Worm (Caenorhabditis elegans) whole organism, L4 larva: ENCODE results near the gene clec-221.

Experiments
- D1046.2 ChIP-seq: fragments of 200-800 bp; sonication (Bioruptor generic); IDR thresholded peaks from 2 replicates; pipeline ENCODE4 v1.3.6; 2022; ENCODE audit warnings: missing genetic modification characterization, missing compliant biosample characterization
- F10B5.3 ChIP-seq: sonication (generic microtip); optimal IDR thresholded peaks from 2 replicates; lab custom pipeline; 2016; ENCODE audit warnings: mild to moderate bottlenecking, missing genetic modification characterization, missing compliant biosample characterization
- F44E2.7 ChIP-seq: fragments of 200-800 bp; sonication (Bioruptor generic); IDR thresholded peaks from 2 replicates; pipeline ENCODE4 v2.1.2; 2022; ENCODE audit warnings: missing genetic modification characterization, missing compliant biosample characterization
- F49E8.2 ChIP-seq: sonication (generic microtip); optimal IDR thresholded peaks from 2 replicates; lab custom pipeline; 2016; ENCODE audit warnings: missing compliant biosample characterization, mild to moderate bottlenecking, missing genetic modification characterization, borderline replicate concordance
- R02D3.7 ChIP-seq: fragments of 150-350 bp; sonication (generic microtip); optimal IDR thresholded peaks from 3 replicates; lab custom pipeline; 2014; ENCODE audit warnings: missing biosample characterization, missing genetic modification characterization
- T20F7.1 ChIP-seq: fragments of 200-800 bp; sonication (Bioruptor generic); optimal IDR thresholded peaks from 2 replicates; lab custom pipeline; 2018; ENCODE audit warnings: mild to moderate bottlenecking, missing genetic modification characterization, missing compliant biosample characterization
- T26A8.4 ChIP-seq: fragments of 200-800 bp; sonication (Bioruptor generic); IDR thresholded peaks from 2 replicates; pipeline ENCODE4 v1.3.6; 2022; ENCODE audit warnings: missing genetic modification characterization, missing compliant biosample characterization
- Y105C5A.15 ChIP-seq: fragments of 200-800 bp; sonication (Bioruptor generic); IDR thresholded peaks from 2 replicates; pipeline ENCODE4 v1.3.6; 2022; ENCODE audit warnings: missing genetic modification characterization, missing compliant biosample characterization
- Y5F2A.4 ChIP-seq: fragments of 200-800 bp; sonication (Bioruptor generic); optimal IDR thresholded peaks from 2 replicates; lab custom pipeline; 2018; ENCODE audit warnings: mild to moderate bottlenecking, missing genetic modification characterization, missing compliant biosample characterization
- Y75B8A.6 ChIP-seq: fragments of 200-800 bp; sonication (Bioruptor generic); IDR thresholded peaks from 2 replicates; pipeline ENCODE4 v1.3.6; 2022; ENCODE audit warnings: missing genetic modification reagents, missing genetic modification characterization, missing compliant biosample characterization
- ZK337.2 ChIP-seq: fragments of 200-800 bp; sonication (Bioruptor generic); IDR thresholded peaks from 2 replicates; pipeline ENCODE4 v1.3.6; 2022; ENCODE audit warnings: missing genetic modification reagents, missing genetic modification characterization, missing compliant biosample characterization
- ZK546.5 ChIP-seq, 2 experiments: sonication (generic microtip); optimal IDR thresholded peaks; 2 replicates each; lab custom pipeline; 2017; ENCODE audit warnings: missing biosample characterization in 2 of 2, missing genetic modification characterization in 2 of 2
- aha-1 ChIP-seq: fragments of 150-350 bp; peaks from one replicate; lab custom pipeline; 2014; ENCODE audit warnings: missing biosample characterization, missing genetic modification characterization
- ceh-32 ChIP-seq: sonication (generic microtip); optimal IDR thresholded peaks from 2 replicates; lab custom pipeline; 2016; ENCODE audit warnings: mild to moderate bottlenecking, missing genetic modification characterization, missing compliant biosample characterization; ENCODE audit not compliant: poor library complexity
- cey-2 ChIP-seq: sonication (generic microtip); optimal IDR thresholded peaks from 3 replicates; lab custom pipeline; 2017; ENCODE audit warnings: missing genetic modification characterization, mild to moderate bottlenecking, missing compliant biosample characterization, antibody characterized with exemption, borderline replicate concordance; ENCODE audit not compliant: insufficient read depth
- daf-16 ChIP-seq, 3 experiments: sonication (generic microtip); optimal IDR thresholded peaks; 2 replicates each; lab custom pipeline; 2016 to 2017; ENCODE audit warnings: missing genetic modification characterization in 3 of 3, missing genetic modification reagents in 3 of 3, mild to moderate bottlenecking in 2 of 3, missing compliant biosample characterization in 2 of 3, missing biosample characterization in 1 of 3, moderate library complexity in 1 of 3
- dmd-6 ChIP-seq: fragments of 200-800 bp; sonication (Bioruptor generic); IDR thresholded peaks from 2 replicates; pipeline ENCODE4 v1.3.6; 2022; ENCODE audit warnings: missing genetic modification reagents, missing genetic modification characterization, missing compliant biosample characterization
- dmd-8 ChIP-seq: fragments of 200-800 bp; sonication (Bioruptor generic); IDR thresholded peaks from 2 replicates; pipeline ENCODE4 v1.3.6; 2022; ENCODE audit warnings: missing genetic modification characterization, missing compliant biosample characterization
- egl-27 ChIP-seq: sonication (generic microtip); optimal IDR thresholded peaks from 3 replicates; lab custom pipeline; 2017; ENCODE audit warnings: missing biosample characterization, missing genetic modification reagents, missing genetic modification characterization
- fos-1 ChIP-seq: fragments of 150-350 bp; optimal IDR thresholded peaks from 2 replicates; lab custom pipeline; 2014; ENCODE audit warnings: missing biosample characterization, missing genetic modification characterization
- hlh-11 ChIP-seq: fragments of 200-800 bp; sonication (Bioruptor generic); optimal IDR thresholded peaks from 2 replicates; lab custom pipeline; 2018; ENCODE audit warnings: mild to moderate bottlenecking, missing genetic modification characterization, missing compliant biosample characterization
- hlh-30 ChIP-seq: sonication (generic microtip); optimal IDR thresholded peaks from 2 replicates; lab custom pipeline; 2017; ENCODE audit warnings: antibody characterized with exemption, mild to moderate bottlenecking, missing genetic modification characterization, missing compliant biosample characterization; ENCODE audit not compliant: insufficient read depth
- jun-1 ChIP-seq: fragments of 150-350 bp; optimal IDR thresholded peaks from 2 replicates; lab custom pipeline; 2014; ENCODE audit warnings: missing biosample characterization, missing genetic modification reagents, missing genetic modification characterization
- lim-7 ChIP-seq: fragments of 200-800 bp; sonication (Bioruptor generic); IDR thresholded peaks from 2 replicates; pipeline ENCODE4 v1.3.6; 2022; ENCODE audit warnings: missing genetic modification characterization, missing compliant biosample characterization
- lin-13 ChIP-seq: fragments of 150-350 bp; optimal IDR thresholded peaks from 2 replicates; lab custom pipeline; 2014; ENCODE audit warnings: missing biosample characterization, missing genetic modification reagents, missing genetic modification characterization
- lin-29 ChIP-seq: fragments of 200-800 bp; sonication (Bioruptor generic); IDR thresholded peaks from 2 replicates; pipeline ENCODE4 v1.3.6; 2022; ENCODE audit warnings: missing genetic modification reagents, missing genetic modification characterization, missing compliant biosample characterization
- lin-38 ChIP-seq: fragments of 200-800 bp; sonication (Bioruptor generic); IDR thresholded peaks from 2 replicates; pipeline ENCODE4 v1.3.6; 2022; ENCODE audit warnings: missing genetic modification reagents, missing genetic modification characterization, missing compliant biosample characterization
- lin-39 ChIP-seq: fragments of 150-350 bp; optimal IDR thresholded peaks from 2 replicates; lab custom pipeline; 2014; ENCODE audit warnings: missing biosample characterization, missing genetic modification reagents, missing genetic modification characterization
- lir-3 ChIP-seq: sonication (generic microtip); optimal IDR thresholded peaks from 2 replicates; lab custom pipeline; 2016; ENCODE audit warnings: mild to moderate bottlenecking, missing genetic modification characterization, missing compliant biosample characterization
- madf-5 ChIP-seq, 2 experiments: fragments of 200-800 bp; sonication (Bioruptor generic); IDR thresholded peaks; 2 replicates each; pipeline ENCODE4 v1.3.6; 2022; ENCODE audit warnings: missing compliant biosample characterization in 2 of 2, missing genetic modification characterization in 2 of 2
- madf-9 ChIP-seq: fragments of 200-800 bp; sonication (Bioruptor generic); conservative IDR thresholded peaks from 2 replicates; pipeline ENCODE4 v1.3.6; 2022; ENCODE audit warnings: missing genetic modification reagents, missing genetic modification characterization, missing compliant biosample characterization
- mdl-1 ChIP-seq, 2 experiments: fragments of 150-350 bp in 1 of 2; sonication (generic microtip) in 1 of 2; optimal IDR thresholded peaks; 2 replicates each; lab custom pipeline; 2014 to 2017; ENCODE audit warnings: missing biosample characterization in 2 of 2, missing genetic modification characterization in 2 of 2
- mdt-29 ChIP-seq: fragments of 200-800 bp; sonication (Bioruptor generic); IDR thresholded peaks from 2 replicates; pipeline ENCODE4 v1.3.6; 2022; ENCODE audit warnings: missing genetic modification reagents, missing genetic modification characterization, missing compliant biosample characterization
- mes-2 ChIP-seq: sonication (generic microtip); optimal IDR thresholded peaks from 2 replicates; lab custom pipeline; 2016; ENCODE audit warnings: missing genotype, mild to moderate bottlenecking, missing genetic modification characterization, missing compliant biosample characterization; ENCODE audit not compliant: poor library complexity, severe bottlenecking
- nhr-102 ChIP-seq: sonication (generic microtip); optimal IDR thresholded peaks from 2 replicates; lab custom pipeline; 2016; ENCODE audit warnings: mild to moderate bottlenecking, missing genetic modification characterization, moderate library complexity, missing compliant biosample characterization
- nhr-11 ChIP-seq: fragments of 150-350 bp; optimal IDR thresholded peaks from 2 replicates; lab custom pipeline; 2014; ENCODE audit warnings: missing biosample characterization, missing genetic modification characterization
- nhr-42 ChIP-seq: fragments of 200-800 bp; sonication (Bioruptor generic); IDR thresholded peaks from 2 replicates; pipeline ENCODE4 v1.3.6; 2022; ENCODE audit warnings: missing genetic modification characterization, missing compliant biosample characterization
- nhr-48 ChIP-seq: sonication (generic microtip); optimal IDR thresholded peaks from 2 replicates; lab custom pipeline; 2016; ENCODE audit warnings: mild to moderate bottlenecking, missing genetic modification characterization, missing compliant biosample characterization
- nhr-6 ChIP-seq: fragments of 150-350 bp; optimal IDR thresholded peaks from 2 replicates; lab custom pipeline; 2014; ENCODE audit warnings: missing biosample characterization, missing genetic modification characterization
- php-3 ChIP-seq: fragments of 200-800 bp; sonication (Bioruptor generic); IDR thresholded peaks from 2 replicates; pipeline ENCODE4 v1.3.6; 2022; ENCODE audit warnings: missing genetic modification reagents, missing genetic modification characterization, missing compliant biosample characterization
- pqm-1 ChIP-seq: sonication (generic microtip); optimal IDR thresholded peaks from 2 replicates; lab custom pipeline; 2017; ENCODE audit warnings: missing biosample characterization, missing genetic modification characterization
- skn-1 ChIP-seq: fragments of 150-350 bp; optimal IDR thresholded peaks from 2 replicates; lab custom pipeline; 2014; ENCODE audit warnings: missing biosample characterization, missing genetic modification characterization
- snpc-4 ChIP-seq: fragments of 150-350 bp; optimal IDR thresholded peaks from 2 replicates; lab custom pipeline; 2014; ENCODE audit warnings: missing biosample characterization, missing genetic modification characterization
- spr-1 ChIP-seq: sonication (generic microtip); optimal IDR thresholded peaks from 2 replicates; lab custom pipeline; 2016; ENCODE audit warnings: mild to moderate bottlenecking, missing genetic modification characterization, missing compliant biosample characterization
- spr-3 ChIP-seq: fragments of 200-800 bp; sonication (Bioruptor generic); optimal IDR thresholded peaks from 2 replicates; lab custom pipeline; 2018; ENCODE audit warnings: mild to moderate bottlenecking, missing genetic modification characterization, missing compliant biosample characterization
- tag-97 ChIP-seq: fragments of 200-800 bp; sonication (Bioruptor generic); IDR thresholded peaks from 2 replicates; pipeline ENCODE4 v1.3.6; 2022; ENCODE audit warnings: missing genetic modification characterization, missing compliant biosample characterization
- unc-39 ChIP-seq: sonication (generic microtip); optimal IDR thresholded peaks from 2 replicates; lab custom pipeline; 2017; ENCODE audit warnings: missing biosample characterization, missing genetic modification characterization
- unc-62 ChIP-seq, 3 experiments: fragments of 150-350 bp in 1 of 3; sonication (generic microtip); optimal IDR thresholded peaks in 2 of 3; peaks in 1 of 3; 1 replicate in 1 of 3; 2 replicates in 2 of 3; lab custom pipeline; 2014 to 2017; ENCODE audit warnings: missing biosample characterization in 3 of 3, missing genetic modification characterization in 3 of 3, missing genetic modification reagents in 3 of 3, missing genotype in 1 of 3
- vab-7 ChIP-seq: fragments of 200-800 bp; sonication (Bioruptor generic); IDR thresholded peaks from 2 replicates; pipeline ENCODE4 v1.3.6; 2022; ENCODE audit warnings: missing genetic modification reagents, missing genetic modification characterization, missing compliant biosample characterization
- zfp-3 ChIP-seq: fragments of 200-800 bp; sonication (Bioruptor generic); conservative IDR thresholded peaks from 2 replicates; pipeline ENCODE4 v1.3.6; 2022; ENCODE audit warnings: missing genetic modification reagents, missing genetic modification characterization, missing compliant biosample characterization
- ztf-11 ChIP-seq: fragments of 150-350 bp; optimal IDR thresholded peaks from 2 replicates; lab custom pipeline; 2014; ENCODE audit warnings: missing biosample characterization, missing genetic modification characterization

The clec-221 gene

ce11 chrV:10961448-10961870 is 7.2 kb upstream of the clec-221 start (continued):
- TF ChIP-seq lin-38 (GFP tag; lab: Robert Waterston, UW) (peak; percentile 60), nhr-42 (GFP tag; lab: Robert Waterston, UW) (peak; percentile 65; the same call in 1 of the 2 replicates), F44E2.7 (no peak), Y105C5A.15 (GFP tag; lab: Robert Waterston, UW) (no peak), pqm-1 (tag; lab: Kevin White, UChicago) (no peak), skn-1 (tag; lab: Kevin White, UChicago) (no peak), php-3 (GFP tag; lab: Robert Waterston, UW) (no peak), R02D3.7 (no peak), cey-2 (tag; lab: Kevin White, UChicago) (no peak), spr-3 (no peak), F10B5.3 (tag; lab: Kevin White, UChicago) (no peak), egl-27 (tag; lab: Kevin White, UChicago) (no peak), mdt-29 (GFP tag; lab: Robert Waterston, UW) (no peak), aha-1 (tag; lab: Kevin White, UChicago) (no peak), T26A8.4 (GFP tag; lab: Robert Waterston, UW) (no peak), nhr-6 (tag; lab: Kevin White, UChicago) (no peak), tag-97 (no peak), dmd-8 (GFP tag; lab: Robert Waterston, UW) (no peak), lim-7 (no peak), ceh-32 (no peak), fos-1 (tag; lab: Kevin White, UChicago) (no peak), D1046.2 (GFP tag; lab: Robert Waterston, UW) (0 out of 2 replicates have a peak, but pooled peaks have one; percentile 10), Y5F2A.4 (no peak), F49E8.2 (tag; lab: Kevin White, UChicago) (no peak), nhr-102 (no peak), lin-39 (no peak), hlh-11 (tag; lab: Kevin White, UChicago) (peak; percentile 84), T20F7.1 (GFP tag; lab: Kevin White, UChicago) (peak; percentile 25), ZK337.2 (GFP tag; lab: Robert Waterston, UW) (no peak), jun-1 (tag; lab: Kevin White, UChicago) (no peak), spr-1 (no peak), nhr-48 (peak; percentile 40), dmd-6 (GFP tag; lab: Robert Waterston, UW) (peak; percentile 58), madf-9 (GFP tag; lab: Robert Waterston, UW) (no peak), Y75B8A.6 (no peak), zfp-3 (no peak), unc-39 (tag; lab: Kevin White, UChicago) (no peak), ztf-11 (tag; lab: Kevin White, UChicago) (no peak), hlh-30 (tag; lab: Kevin White, UChicago) (no peak), vab-7 (GFP tag; lab: Robert Waterston, UW) (no peak), nhr-11 (peak; percentile 86), snpc-4 (tag; lab: Kevin White, UChicago) (no peak), unc-62 (GFP tag; optimal IDR thresholded peaks at IDR 0.05 in 1 of 2; lab: Kevin White, UChicago) (no peak), unc-62 (tag; optimal IDR thresholded peaks at IDR 0.05; lab: Kevin White, UChicago) (no peak), mdl-1 (tag; optimal IDR thresholded peaks at IDR 0.05; lab: Kevin White, UChicago) (peak in 1 of 2 experiments; percentile 2), lir-3 (no peak), madf-5 (GFP tag; IDR thresholded peaks at IDR 0.05; lab: Robert Waterston, UW) (no peak), daf-16 (GFP tag; optimal IDR thresholded peaks at IDR 0.05; lab: Kevin White, UChicago) (peak in 1 of 2 experiments; percentile 87), daf-16 (tag; optimal IDR thresholded peaks at IDR 0.05; lab: Kevin White, UChicago) (peak; percentile 53), mes-2 (peak; percentile 7), lin-13 (GFP tag; lab: Kevin White, UChicago) (peak; percentile 35), lin-29 (GFP tag; lab: Robert Waterston, UW) (no peak), ZK546.5 (tag; optimal IDR thresholded peaks at IDR 0.05; lab: Kevin White, UChicago) (no peak)
